Fruit fly (Drosophila melanogaster): Measurements from ENCODE around the gene CG31465.

DNA sequence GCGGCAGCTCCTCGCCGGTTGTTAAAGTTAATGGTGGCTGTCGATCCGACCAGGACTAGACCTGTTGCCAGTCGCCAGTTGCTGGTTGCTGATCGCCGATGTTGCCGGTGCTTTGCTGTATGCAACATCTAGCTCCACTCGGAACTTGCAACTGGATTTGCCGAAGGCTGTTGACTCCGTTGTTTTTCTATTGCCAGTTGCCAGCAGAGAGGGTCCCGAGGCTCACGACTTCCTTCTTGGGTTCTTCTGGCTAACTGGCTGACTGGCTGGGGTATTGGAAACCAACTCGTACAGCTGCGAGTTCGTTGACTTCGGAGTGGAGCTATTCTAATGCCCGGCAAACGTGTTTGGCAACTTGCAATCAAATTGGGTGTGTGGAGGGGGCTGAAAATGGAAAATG is 49.6 kb upstream of the CG31465 start:
- no peak for TF ChIP-seq dmrt93B (GFP tag; optimal IDR thresholded peaks at IDR 0.05)
- TF ChIP-seq usp (GFP tag; optimal IDR thresholded peaks at IDR 0.05): no peak
- no peak for TF ChIP-seq Sp1 (GFP tag; optimal IDR thresholded peaks at IDR 0.05)
- no peak for TF ChIP-seq rgr (GFP tag; optimal IDR thresholded peaks at IDR 0.05)
- TF ChIP-seq HLH106 (tag; optimal IDR thresholded peaks at IDR 0.05): no peak
- no peak for TF ChIP-seq foxo (GFP tag; optimal IDR thresholded peaks at IDR 0.05)
- TF ChIP-seq sv (GFP tag; optimal IDR thresholded peaks at IDR 0.05): no peak
- TF ChIP-seq Dif (GFP tag; optimal IDR thresholded peaks at IDR 0.05; ENCODE audit: partially characterized antibody): no peak
- TF ChIP-seq brk (GFP tag; optimal IDR thresholded peaks at IDR 0.05): no peak
- TF ChIP-seq Abd-B (GFP tag; optimal IDR thresholded peaks at IDR 0.05): no peak
- TF ChIP-seq fru (GFP tag; optimal IDR thresholded peaks at IDR 0.05): no peak
